Worm (Caenorhabditis elegans): ENCODE results near the gene C17H12.6.

Gene C17H12.6

ce11 chrIV:6809756-6810155 lies 12.6 kb downstream of the C17H12.6 start (continued):
- no peak for TF ChIP-seq mec-3 (tag; optimal IDR thresholded peaks at IDR 0.05; ENCODE audit: borderline replicate concordance)
- no peak for TF ChIP-seq sox-4 (tag; optimal IDR thresholded peaks at IDR 0.05)
- no peak for TF ChIP-seq unc-55 (GFP tag; optimal IDR thresholded peaks at IDR 0.05)
- peak; percentile 42 for TF ChIP-seq sdc-2 (tag; optimal IDR thresholded peaks at IDR 0.05)
- peak; percentile 59 for TF ChIP-seq unc-42 (tag; optimal IDR thresholded peaks at IDR 0.05)
- no peak for TF ChIP-seq hlh-8 (tag; optimal IDR thresholded peaks at IDR 0.05)
- TF ChIP-seq ceh-24 (tag; optimal IDR thresholded peaks at IDR 0.05): no peak
- TF ChIP-seq ceh-34 (tag; optimal IDR thresholded peaks at IDR 0.05): peak; percentile 82
- TF ChIP-seq K09A11.1 (tag; optimal IDR thresholded peaks at IDR 0.05; ENCODE audit: insufficient read depth): no peak
- peak; percentile 68 for TF ChIP-seq ref-2 (tag; optimal IDR thresholded peaks at IDR 0.05)
- peak; percentile 70 for TF ChIP-seq nfya-1 (tag; optimal IDR thresholded peaks at IDR 0.05)
- no peak for TF ChIP-seq ets-4 (tag; optimal IDR thresholded peaks at IDR 0.05)
- TF ChIP-seq ceh-48 (tag; optimal IDR thresholded peaks at IDR 0.05): no peak
- peak; percentile 52 for TF ChIP-seq syd-9 (tag; optimal IDR thresholded peaks at IDR 0.05)
- TF ChIP-seq tbx-7 (tag; optimal IDR thresholded peaks at IDR 0.05): no peak
- TF ChIP-seq nhr-11 (tag; optimal IDR thresholded peaks at IDR 0.05): no peak

- TF ChIP-seq ceh-18 (tag; optimal IDR thresholded peaks at IDR 0.05) (peak; percentile 15), ceh-31 (tag; optimal IDR thresholded peaks at IDR 0.05) (peak; percentile 13), ceh-24 (tag; optimal IDR thresholded peaks at IDR 0.05) (no peak), F13H6.1 (tag; optimal IDR thresholded peaks at IDR 0.05) (no peak), unc-42 (tag; optimal IDR thresholded peaks at IDR 0.05) (peak; percentile 86)
Measured at ce11 chrIV:6806475-6807063, 15.7 kb downstream of the C17H12.6 start, which contains the start of gene C17H12.10. C17H12.10 (plus strand) TSS chrIV:6806799.

- TF ChIP-seq ceh-18 (tag; optimal IDR thresholded peaks at IDR 0.05) (no peak), hlh-8 (tag; optimal IDR thresholded peaks at IDR 0.05) (no peak), sox-2 (GFP tag; IDR thresholded peaks at IDR 0.05) (no peak), ttx-3 (tag; optimal IDR thresholded peaks at IDR 0.05) (no peak), zip-5 (tag; optimal IDR thresholded peaks at IDR 0.05) (no peak), ztf-16 (tag; optimal IDR thresholded peaks at IDR 0.05) (no peak), F13H6.1 (tag; optimal IDR thresholded peaks at IDR 0.05) (no peak), mec-3 (tag; optimal IDR thresholded peaks at IDR 0.05; ENCODE audit: borderline replicate concordance) (no peak), C38D4.7 (GFP tag; optimal IDR thresholded peaks at IDR 0.05) (no peak), hlh-6 (tag; optimal IDR thresholded peaks at IDR 0.05) (no peak), unc-86 (tag; optimal IDR thresholded peaks at IDR 0.05) (no peak), nhr-232 (tag; optimal IDR thresholded peaks at IDR 0.05) (no peak), gmeb-2 (tag; optimal IDR thresholded peaks at IDR 0.05) (no peak)
Measured at ce11 chrIV:6804815-6805214, 17.5 kb downstream of the C17H12.6 start, which contains the start of gene C17H12.37. C17H12.37 (plus strand) TSS chrIV:6805115.

ce11 chrIV:6803805-6804344 lies 18.4 kb downstream of the C17H12.6 start:
- no peak for TF ChIP-seq ceh-22 (tag; optimal IDR thresholded peaks at IDR 0.05)
- TF ChIP-seq dve-1 (tag; optimal IDR thresholded peaks at IDR 0.05): no peak
- TF ChIP-seq rnt-1 (tag; optimal IDR thresholded peaks at IDR 0.05): peak; percentile 0
- no peak for TF ChIP-seq unc-42 (tag; optimal IDR thresholded peaks at IDR 0.05)

ce11 chrIV:6803294-6803693 lies 19.0 kb downstream of the C17H12.6 start:
- TF ChIP-seq dmd-4 (tag; optimal IDR thresholded peaks at IDR 0.05; ENCODE audit: borderline replicate concordance): no peak
- no peak for TF ChIP-seq ceh-6 (GFP tag; optimal IDR thresholded peaks at IDR 0.05)
- TF ChIP-seq T23F11.4 (GFP tag; optimal IDR thresholded peaks at IDR 0.05): no peak
- no peak for TF ChIP-seq K09A11.1 (tag; optimal IDR thresholded peaks at IDR 0.05; ENCODE audit: insufficient read depth)
- no peak for TF ChIP-seq C08G9.2 (tag; optimal IDR thresholded peaks at IDR 0.05)
- no peak for TF ChIP-seq che-1 (tag; optimal IDR thresholded peaks at IDR 0.05)
- TF ChIP-seq pha-4 (tag; optimal IDR thresholded peaks at IDR 0.05): no peak
- TF ChIP-seq nfya-1 (tag; optimal IDR thresholded peaks at IDR 0.05): no peak
- no peak for TF ChIP-seq madf-2 (tag; optimal IDR thresholded peaks at IDR 0.05)
- no peak for TF ChIP-seq pqm-1 (tag; optimal IDR thresholded peaks at IDR 0.05)
- no peak for TF ChIP-seq lin-11 (tag; optimal IDR thresholded peaks at IDR 0.05)
- TF ChIP-seq ceh-2 (tag; optimal IDR thresholded peaks at IDR 0.05): no peak
- TF ChIP-seq elt-2 (tag; optimal IDR thresholded peaks at IDR 0.05): no peak
- no peak for TF ChIP-seq ama-1 (optimal IDR thresholded peaks at IDR 0.05)
- TF ChIP-seq ceh-48 (tag; optimal IDR thresholded peaks at IDR 0.05): no peak
